Fruit fly (Drosophila melanogaster) whole organism, embryonic: ENCODE measurements around the gene CG10333.

Experiments
- Antp ChIP-seq: fragments of 200-800 bp; sonication (Bioruptor generic); optimal IDR thresholded peaks from 3 replicates; lab custom pipeline; 2016; ENCODE audit warnings: missing biosample characterization, missing genetic modification characterization
- C15 ChIP-seq: fragments of 200-800 bp; sonication (Bioruptor generic); IDR thresholded peaks from 3 replicates; pipeline ENCODE4 v1.3.6; 2022; ENCODE audit warnings: missing biosample characterization, missing genetic modification characterization
- CG10431 ChIP-seq: fragments of 200-800 bp; sonication (Bioruptor generic); optimal IDR thresholded peaks from 3 replicates; lab custom pipeline; 2018; ENCODE audit warnings: missing biosample characterization, mild to moderate bottlenecking, missing genetic modification characterization
- CG11695 ChIP-seq: fragments of 200-800 bp; sonication (Bioruptor generic); IDR thresholded peaks from 3 replicates; pipeline ENCODE4 v1.3.6; 2022; ENCODE audit warnings: missing biosample characterization, missing genetic modification characterization
- CG12104 ChIP-seq: fragments of 200-800 bp; sonication (Bioruptor generic); optimal IDR thresholded peaks from 3 replicates; lab custom pipeline; 2016; ENCODE audit warnings: missing biosample characterization, missing genetic modification characterization
- CG14014 ChIP-seq: fragments of 200-800 bp; sonication (Bioruptor generic); IDR thresholded peaks from 2 replicates; pipeline ENCODE4 v1.3.6; 2022; ENCODE audit warnings: missing biosample characterization, missing genetic modification characterization
- CG14860 ChIP-seq: fragments of 200-800 bp; sonication (Bioruptor generic); IDR thresholded peaks from 3 replicates; pipeline ENCODE4 v1.3.6; 2022; ENCODE audit warnings: missing biosample characterization, missing genetic modification characterization; ENCODE audit not compliant: partially characterized antibody
- CG16813 ChIP-seq: fragments of 200-800 bp; sonication (Bioruptor generic); IDR thresholded peaks from 3 replicates; pipeline ENCODE4 v1.3.6; 2022; ENCODE audit warnings: missing biosample characterization, missing genetic modification characterization; ENCODE audit not compliant: partially characterized antibody
- CG18011 ChIP-seq: fragments of 200-800 bp; sonication (Bioruptor generic); optimal IDR thresholded peaks from 2 replicates; lab custom pipeline; 2017; ENCODE audit warnings: missing biosample characterization, missing genetic modification characterization, mild to moderate bottlenecking, moderate library complexity, missing genotype
- CG18764 ChIP-seq: fragments of 200-800 bp; sonication (Bioruptor generic); optimal IDR thresholded peaks from 3 replicates; lab custom pipeline; 2016; ENCODE audit warnings: missing biosample characterization, missing genetic modification characterization
- CG2889 ChIP-seq: fragments of 200-800 bp; sonication (Bioruptor generic); IDR thresholded peaks from 3 replicates; pipeline ENCODE4 v1.3.6; 2022; ENCODE audit warnings: missing biosample characterization, missing genetic modification characterization
- CG3065 ChIP-seq: fragments of 200-800 bp; sonication (Bioruptor generic); optimal IDR thresholded peaks from 2 replicates; lab custom pipeline; 2016; ENCODE audit warnings: missing biosample characterization, missing genetic modification characterization
- CG3847 ChIP-seq: fragments of 200-800 bp; sonication (Bioruptor generic); IDR thresholded peaks from 2 replicates; pipeline ENCODE4 v1.3.6; 2022; ENCODE audit warnings: missing biosample characterization, missing genetic modification characterization
- CG4328 ChIP-seq: fragments of 200-800 bp; sonication (Bioruptor generic); optimal IDR thresholded peaks from 3 replicates; lab custom pipeline; 2017; ENCODE audit warnings: missing biosample characterization, missing genetic modification reagents, missing genetic modification characterization
- CG4360 ChIP-seq: fragments of 200-800 bp; sonication (Bioruptor generic); IDR thresholded peaks from 2 replicates; pipeline ENCODE4 v1.3.6; 2022; ENCODE audit warnings: missing biosample characterization, missing genetic modification characterization
- CG6272 ChIP-seq: fragments of 200-800 bp; sonication (Bioruptor generic); IDR thresholded peaks from 2 replicates; pipeline ENCODE4 v1.3.6; 2022; ENCODE audit warnings: missing biosample characterization, missing genetic modification characterization
- CG7357 ChIP-seq: fragments of 200-800 bp; sonication (Bioruptor generic); IDR thresholded peaks from 3 replicates; pipeline ENCODE4 v1.3.6; 2022; ENCODE audit warnings: missing biosample characterization, missing genetic modification characterization
- ERR ChIP-seq: fragments of 200-800 bp; sonication (Bioruptor generic); optimal IDR thresholded peaks from 2 replicates; lab custom pipeline; 2016; ENCODE audit warnings: missing biosample characterization, missing genetic modification characterization
- HLH4C ChIP-seq: fragments of 200-800 bp; sonication (Bioruptor generic); IDR thresholded peaks from 3 replicates; pipeline ENCODE4 v1.3.6; 2022; ENCODE audit warnings: missing biosample characterization, missing genetic modification characterization; ENCODE audit not compliant: partially characterized antibody
- MESR4 ChIP-seq: fragments of 200-800 bp; sonication (Bioruptor generic); optimal IDR thresholded peaks from 2 replicates; lab custom pipeline; 2018; ENCODE audit warnings: missing biosample characterization, mild to moderate bottlenecking, missing genetic modification characterization, moderate library complexity
- NC2β ChIP-seq: fragments of 200-800 bp; sonication (Bioruptor generic); optimal IDR thresholded peaks from 2 replicates; lab custom pipeline; 2016; ENCODE audit warnings: missing biosample characterization, missing genetic modification characterization
- Nf-YB ChIP-seq: fragments of 200-800 bp; sonication (Bioruptor generic); optimal IDR thresholded peaks from 3 replicates; lab custom pipeline; 2019; ENCODE audit warnings: missing biosample characterization, mild to moderate bottlenecking, missing genetic modification characterization, moderate library complexity
- NfI ChIP-seq: fragments of 200-800 bp; sonication (Bioruptor generic); optimal IDR thresholded peaks from 3 replicates; lab custom pipeline; 2018; ENCODE audit warnings: missing biosample characterization, mild to moderate bottlenecking, missing genetic modification characterization, moderate library complexity
- PHDP ChIP-seq: fragments of 200-800 bp; sonication (Bioruptor generic); optimal IDR thresholded peaks from 3 replicates; lab custom pipeline; 2018; ENCODE audit warnings: missing biosample characterization, mild to moderate bottlenecking, missing genetic modification characterization, moderate library complexity
- TFAM ChIP-seq: fragments of 200-800 bp; sonication (Bioruptor generic); optimal IDR thresholded peaks from 2 replicates; lab custom pipeline; 2017; ENCODE audit warnings: missing biosample characterization, missing genetic modification characterization, inconsistent platforms
- Tbp ChIP-seq: fragments of >200 bp; optimal IDR thresholded peaks from 2 replicates; lab custom pipeline; 2018; ENCODE audit warnings: missing biosample characterization, missing genetic modification characterization
- bab2 ChIP-seq: fragments of 200-800 bp; sonication (Bioruptor generic); optimal IDR thresholded peaks from 2 replicates; lab custom pipeline; 2016; ENCODE audit warnings: missing biosample characterization, missing genetic modification characterization
- crc ChIP-seq: fragments of 200-800 bp; sonication (Bioruptor generic); optimal IDR thresholded peaks from 2 replicates; lab custom pipeline; 2016; ENCODE audit warnings: missing biosample characterization, missing genetic modification characterization
- crp ChIP-seq, 2 experiments: fragments of 200-800 bp; sonication (Bioruptor generic); optimal IDR thresholded peaks; 2 replicates in 1 of 2; 3 replicates in 1 of 2; lab custom pipeline; 2017; ENCODE audit warnings: missing biosample characterization in 2 of 2, missing genetic modification characterization in 2 of 2, mild to moderate bottlenecking in 1 of 2, moderate library complexity in 1 of 2
- cwo ChIP-seq: fragments of 200-800 bp; sonication (Bioruptor generic); optimal IDR thresholded peaks from 3 replicates; lab custom pipeline; 2017; ENCODE audit warnings: missing biosample characterization, missing genetic modification characterization, mild to moderate bottlenecking, moderate library complexity, missing genetic modification reagents
- disco-r ChIP-seq: fragments of 200-800 bp; sonication (Bioruptor generic); optimal IDR thresholded peaks from 2 replicates; lab custom pipeline; 2016; ENCODE audit warnings: missing biosample characterization, missing genetic modification characterization
- en ChIP-seq: fragments of 200-800 bp; sonication (Bioruptor generic); optimal IDR thresholded peaks from 2 replicates; lab custom pipeline; 2016; ENCODE audit warnings: missing biosample characterization, missing genetic modification characterization
- eve ChIP-seq, 2 experiments: fragments of >200 bp; optimal IDR thresholded peaks; 2 replicates each; lab custom pipeline; 2017; ENCODE audit warnings: missing biosample characterization in 2 of 2, missing genetic modification characterization in 2 of 2
- fd3F ChIP-seq: fragments of 200-800 bp; sonication (Bioruptor generic); optimal IDR thresholded peaks from 2 replicates; lab custom pipeline; 2018; ENCODE audit warnings: missing biosample characterization, mild to moderate bottlenecking, missing genetic modification characterization, moderate library complexity
- hth ChIP-seq: fragments of >200 bp; optimal IDR thresholded peaks from 2 replicates; lab custom pipeline; 2017; ENCODE audit warnings: inconsistent platforms
- ken ChIP-seq: fragments of 200-800 bp; sonication (Bioruptor generic); IDR thresholded peaks from 3 replicates; pipeline ENCODE4 v1.3.6; 2022; ENCODE audit warnings: missing biosample characterization, missing genetic modification characterization
- kni ChIP-seq: fragments of 200-800 bp; sonication (Bioruptor generic); optimal IDR thresholded peaks from 3 replicates; lab custom pipeline; 2017; ENCODE audit warnings: mild to moderate bottlenecking, missing biosample characterization, missing genetic modification reagents, missing genetic modification characterization
- lab ChIP-seq: fragments of 200-800 bp; sonication (Bioruptor generic); optimal IDR thresholded peaks from 3 replicates; lab custom pipeline; 2017; ENCODE audit warnings: missing biosample characterization, missing genetic modification characterization, mild to moderate bottlenecking, moderate library complexity, missing genetic modification reagents
- lbe ChIP-seq: fragments of 200-800 bp; sonication (Bioruptor generic); optimal IDR thresholded peaks from 2 replicates; lab custom pipeline; 2016; ENCODE audit warnings: missing biosample characterization, mild to moderate bottlenecking, missing genetic modification characterization
- lmd ChIP-seq: fragments of 200-800 bp; sonication (Bioruptor generic); IDR thresholded peaks from 2 replicates; pipeline ENCODE4 v1.3.6; 2022; ENCODE audit warnings: missing biosample characterization, missing genetic modification characterization
- pros ChIP-seq: fragments of 200-800 bp; sonication (Bioruptor generic); optimal IDR thresholded peaks from 3 replicates; lab custom pipeline; 2019; ENCODE audit warnings: missing biosample characterization, mild to moderate bottlenecking, missing genetic modification characterization, moderate library complexity
- psq ChIP-seq: fragments of 200-800 bp; sonication (Bioruptor generic); optimal IDR thresholded peaks from 2 replicates; lab custom pipeline; 2017; ENCODE audit warnings: missing biosample characterization, missing genetic modification characterization
- repo ChIP-seq: fragments of 200-800 bp; sonication (Bioruptor generic); optimal IDR thresholded peaks from 2 replicates; lab custom pipeline; 2016; ENCODE audit warnings: missing biosample characterization, missing genetic modification characterization
- sd ChIP-seq: fragments of 200-800 bp; sonication (Bioruptor generic); optimal IDR thresholded peaks from 3 replicates; lab custom pipeline; 2018; ENCODE audit warnings: missing biosample characterization, mild to moderate bottlenecking, missing genetic modification characterization, moderate library complexity
- ssp ChIP-seq: fragments of 200-800 bp; sonication (Bioruptor generic); IDR thresholded peaks from 2 replicates; pipeline ENCODE4 v1.3.6; 2022; ENCODE audit warnings: missing biosample characterization, missing genetic modification characterization
- toy ChIP-seq: fragments of 200-800 bp; sonication (Bioruptor generic); IDR thresholded peaks from 2 replicates; pipeline ENCODE4 v1.3.6; 2022; ENCODE audit warnings: missing biosample characterization, missing genetic modification characterization
- yki ChIP-seq: fragments of >200 bp; optimal IDR thresholded peaks from 3 replicates; lab custom pipeline; 2018
- zf30C ChIP-seq: fragments of 200-800 bp; sonication (Bioruptor generic); optimal IDR thresholded peaks from 3 replicates; lab custom pipeline; 2018; ENCODE audit warnings: missing biosample characterization, mild to moderate bottlenecking, missing genetic modification characterization
- zfh2 ChIP-seq: fragments of 200-800 bp; sonication (Bioruptor generic); optimal IDR thresholded peaks from 2 replicates; lab custom pipeline; 2016; ENCODE audit warnings: missing biosample characterization, missing genetic modification characterization

Gene CG10333

DNA sequence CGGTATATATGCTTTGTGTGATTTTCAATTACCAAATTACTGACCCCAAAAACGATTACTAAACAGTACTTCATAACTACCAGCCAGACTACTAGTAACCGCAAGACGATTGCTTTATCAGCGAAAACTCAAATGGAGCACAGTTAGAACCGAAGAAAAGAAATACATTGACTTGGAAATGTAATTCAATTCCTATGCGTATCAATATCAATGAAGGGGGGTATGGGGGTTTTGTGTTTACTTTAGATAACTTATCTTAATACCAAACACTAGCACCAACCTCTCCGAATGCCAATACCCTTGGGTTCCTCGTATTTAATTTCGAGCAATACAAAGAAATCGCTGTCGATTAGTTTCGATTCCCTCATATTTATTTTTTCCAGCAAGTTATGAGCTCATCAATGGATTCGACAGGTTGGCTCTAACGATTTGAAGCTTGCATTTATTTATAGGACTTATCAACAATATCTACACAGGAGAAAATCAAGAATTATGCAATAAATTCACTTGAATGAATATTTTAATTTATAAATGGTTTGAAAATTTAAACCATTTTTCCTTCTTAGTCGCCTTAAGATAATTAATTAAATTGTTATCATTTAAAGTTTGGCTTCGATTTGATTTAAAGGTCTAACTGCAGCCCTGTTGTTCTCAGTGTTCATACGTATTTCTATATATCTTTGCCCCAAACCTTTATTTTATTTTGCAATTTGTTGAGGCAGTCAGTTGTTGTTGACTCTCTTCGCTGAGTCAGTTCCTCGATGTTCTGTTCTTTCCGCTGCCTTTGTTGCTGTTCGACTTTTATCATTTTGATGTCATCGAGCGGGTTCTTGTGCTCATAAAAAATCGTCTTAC lies 15.0 kb downstream of the CG10333 start (continued):
- no peak for TF ChIP-seq Tbp (GFP tag; lab: Kevin White, UChicago)
- no peak for TF ChIP-seq CG14860 (GFP tag; lab: Robert Waterston, UW)
- TF ChIP-seq cwo (GFP tag; lab: Kevin White, UChicago), result peak; percentile 81
- no peak for TF ChIP-seq hth (lab: Kevin White, UChicago)
- peak; percentile 83 for TF ChIP-seq PHDP
- TF ChIP-seq lmd (GFP tag; lab: Robert Waterston, UW), result peak; percentile 80
- TF ChIP-seq lab (GFP tag; lab: Kevin White, UChicago), result peak; percentile 88
- no peak for TF ChIP-seq en (GFP tag; lab: Kevin White, UChicago)
- TF ChIP-seq ken (GFP tag; lab: Robert Waterston, UW), result no peak
- TF ChIP-seq Nf-YB (GFP tag; lab: Kevin White, UChicago), result peak; percentile 53
- TF ChIP-seq Antp (GFP tag; lab: Kevin White, UChicago), result no peak
- 0 out of 3 replicates have a peak, but pooled peaks have one; percentile 42 for TF ChIP-seq C15 (GFP tag; lab: Robert Waterston, UW)
- peak; percentile 27 for TF ChIP-seq crc (GFP tag; lab: Kevin White, UChicago)
- TF ChIP-seq CG14014 (GFP tag; lab: Robert Waterston, UW), result peak; percentile 82
- peak; percentile 52; the same call in 1 of the 3 replicates for TF ChIP-seq CG2889 (GFP tag; lab: Robert Waterston, UW)
- peak; percentile 20 for TF ChIP-seq TFAM
- TF ChIP-seq CG18764 (GFP tag; lab: Kevin White, UChicago), result peak; percentile 50
- no peak for TF ChIP-seq CG3065 (GFP tag; lab: Kevin White, UChicago)
- TF ChIP-seq CG7357 (GFP tag; lab: Robert Waterston, UW), result peak; percentile 62; the same call in 2 of the 3 replicates
- TF ChIP-seq CG12104, result peak; percentile 67
- TF ChIP-seq CG16813 (GFP tag; lab: Robert Waterston, UW), result no peak
- peak; percentile 79 for TF ChIP-seq CG3847 (GFP tag; lab: Robert Waterston, UW)
- TF ChIP-seq zf30C (GFP tag; lab: Kevin White, UChicago), result peak; percentile 74
- no peak for TF ChIP-seq CG4360 (GFP tag; lab: Robert Waterston, UW)
- peak; percentile 46 for TF ChIP-seq NC2β (GFP tag; lab: Kevin White, UChicago)
- peak; percentile 51 for TF ChIP-seq zfh2 (GFP tag; lab: Kevin White, UChicago)
- TF ChIP-seq CG18011 (GFP tag; lab: Kevin White, UChicago), result peak; percentile 18
- no peak for TF ChIP-seq MESR4 (GFP tag; lab: Kevin White, UChicago)
- peak; percentile 92 for TF ChIP-seq sd (tag; lab: Kevin White, UChicago)
- peak; percentile 42 for TF ChIP-seq ssp (GFP tag; lab: Robert Waterston, UW)
- no peak for TF ChIP-seq kni (GFP tag; lab: Kevin White, UChicago)
- TF ChIP-seq toy, result peak; percentile 39; the same call in 1 of the 2 replicates
- peak; percentile 1 for TF ChIP-seq CG4328
- TF ChIP-seq repo (GFP tag; lab: Kevin White, UChicago), result peak; percentile 16
- no peak for TF ChIP-seq yki (lab: Kevin White, UChicago)
- TF ChIP-seq fd3F, result peak; percentile 74
- TF ChIP-seq lbe, result peak; percentile 80
- TF ChIP-seq CG6272 (GFP tag; lab: Robert Waterston, UW), result peak; percentile 44; the same call in 1 of the 2 replicates
- peak; percentile 21 for TF ChIP-seq psq (GFP tag; lab: Kevin White, UChicago)
- TF ChIP-seq CG10431 (GFP tag; lab: Kevin White, UChicago), result peak; percentile 28
- TF ChIP-seq NfI (GFP tag; lab: Kevin White, UChicago), result peak; percentile 69
- peak; percentile 9 for TF ChIP-seq pros
- TF ChIP-seq CG11695 (GFP tag; lab: Robert Waterston, UW), result peak; percentile 77
- TF ChIP-seq HLH4C, result no peak
- peak in 1 of 2 experiments; percentile 5 for TF ChIP-seq crp (GFP tag; optimal IDR thresholded peaks at IDR 0.05; lab: Kevin White, UChicago)
- TF ChIP-seq eve (GFP tag; optimal IDR thresholded peaks at IDR 0.05; lab: Kevin White, UChicago), result no peak
- peak; percentile 50 for TF ChIP-seq bab2 (GFP tag; lab: Kevin White, UChicago)
- no peak for TF ChIP-seq ERR
- no peak for TF ChIP-seq disco-r (GFP tag; lab: Kevin White, UChicago)
